Worm (Caenorhabditis elegans) whole organism, midembryonic: ENCODE measurements around the gene old-1.

Source experiments
- T22C8.4 ChIP-seq: fragments of 200-800 bp; sonication (Bioruptor generic); IDR thresholded peaks from 2 replicates; pipeline ENCODE4 v1.3.6; 2022; ENCODE audit warnings: missing genetic modification characterization, missing compliant biosample characterization
- cog-1 ChIP-seq: sonication (generic microtip); optimal IDR thresholded peaks from 2 replicates; lab custom pipeline; 2016; ENCODE audit warnings: missing genetic modification characterization, missing compliant biosample characterization
- flt-1 ChIP-seq: fragments of 200-800 bp; sonication (Bioruptor generic); IDR thresholded peaks from 2 replicates; pipeline ENCODE4 v1.3.6; 2022; ENCODE audit warnings: missing genetic modification characterization, missing compliant biosample characterization
- klf-2 ChIP-seq: fragments of 200-800 bp; sonication (Bioruptor generic); conservative IDR thresholded peaks from 2 replicates; pipeline ENCODE4 v1.3.6; 2022; ENCODE audit warnings: missing genetic modification reagents, missing genetic modification characterization, missing compliant biosample characterization
- med-1 ChIP-seq: sonication (generic microtip); optimal IDR thresholded peaks from 2 replicates; lab custom pipeline; 2017; ENCODE audit warnings: missing genetic modification characterization, mild to moderate bottlenecking, missing compliant biosample characterization, antibody characterized with exemption, missing genetic modification reagents; ENCODE audit not compliant: insufficient read depth
- ref-1 ChIP-seq: fragments of 200-800 bp; sonication (Bioruptor generic); conservative IDR thresholded peaks from 2 replicates; pipeline ENCODE4 v1.3.6; 2022; ENCODE audit warnings: missing genetic modification reagents, missing genetic modification characterization, missing compliant biosample characterization
- tab-1 ChIP-seq: fragments of 200-800 bp; sonication (Bioruptor generic); IDR thresholded peaks from 2 replicates; pipeline ENCODE4 v1.3.6; 2022; ENCODE audit warnings: missing genetic modification characterization, missing compliant biosample characterization
- ztf-23 ChIP-seq: fragments of 200-800 bp; sonication (Bioruptor generic); IDR thresholded peaks from 2 replicates; pipeline ENCODE4 v1.3.6; 2022; ENCODE audit warnings: missing genetic modification reagents, missing genetic modification characterization, missing compliant biosample characterization
- ztf-29 ChIP-seq: fragments of 200-800 bp; sonication (Bioruptor generic); IDR thresholded peaks from 2 replicates; pipeline ENCODE4 v1.3.6; 2022; ENCODE audit warnings: missing genetic modification reagents, missing genetic modification characterization, missing compliant biosample characterization

DNA sequence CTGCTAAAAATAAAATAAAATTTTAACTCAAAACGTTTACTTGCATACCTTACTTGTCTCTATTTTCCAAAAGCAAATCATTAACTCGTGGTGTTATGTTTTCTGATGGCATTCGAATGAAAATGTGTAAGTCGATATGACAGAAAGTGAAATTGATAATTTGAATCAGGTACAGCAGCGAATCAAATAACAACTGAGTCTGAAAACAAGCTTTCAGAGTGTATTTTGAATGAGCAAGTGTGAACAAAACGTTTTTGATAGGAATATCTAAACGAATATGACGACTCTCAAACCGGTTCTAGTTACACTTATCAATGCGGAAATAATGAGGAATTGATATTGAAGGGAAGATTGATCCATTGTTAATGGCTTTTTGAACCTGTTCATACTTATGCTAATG lies 2.5 kb upstream of the old-1 start, which contains the start of gene chil-7:
- TF ChIP-seq flt-1 (GFP tag; lab: Robert Waterston, UW) (no peak), klf-2 (no peak), cog-1 (tag; lab: Kevin White, UChicago) (no peak), T22C8.4 (GFP tag; lab: Robert Waterston, UW) (no peak), ztf-29 (GFP tag; lab: Robert Waterston, UW) (no peak), tab-1 (GFP tag; lab: Robert Waterston, UW) (no peak), med-1 (no peak), ref-1 (GFP tag; lab: Robert Waterston, UW) (no peak), ztf-23 (no peak)
